Worm (Caenorhabditis elegans): ENCODE results near the gene K09E9.1.

- TF ChIP-seq fos-1 (tag; optimal IDR thresholded peaks at IDR 0.05) (no peak), unc-62 (GFP tag; optimal IDR thresholded peaks at IDR 0.05) (no peak), ztf-4 (tag; optimal IDR thresholded peaks at IDR 0.05) (no peak), skn-1 (tag; optimal IDR thresholded peaks at IDR 0.05) (no peak), lin-39 (tag; optimal IDR thresholded peaks at IDR 0.05) (no peak)
These were observed 43.4 kb downstream of the K09E9.1 start for ce11 chrX:15663740-15664139.

All from whole organism, L2 larva.